Worm (Caenorhabditis elegans) whole organism, late embryonic: ENCODE measurements around the gene fbxa-37.

Source experiments
- C08G9.2 ChIP-seq: sonication (generic microtip); optimal IDR thresholded peaks from 2 replicates; lab custom pipeline; 2016; ENCODE audit warnings: mild to moderate bottlenecking, missing genetic modification characterization, moderate library complexity, missing compliant biosample characterization
- F13H6.1 ChIP-seq: sonication (generic microtip); optimal IDR thresholded peaks from 2 replicates; lab custom pipeline; 2016; ENCODE audit warnings: missing genetic modification characterization, missing compliant biosample characterization
- K02D7.2 ChIP-seq: sonication (generic microtip); optimal IDR thresholded peaks from 2 replicates; lab custom pipeline; 2017; ENCODE audit warnings: mild to moderate bottlenecking, missing genetic modification characterization, missing compliant biosample characterization
- T23F11.4 ChIP-seq: fragments of 200-800 bp; sonication (Bioruptor generic); optimal IDR thresholded peaks from 2 replicates; lab custom pipeline; 2018; ENCODE audit warnings: mild to moderate bottlenecking, missing genetic modification characterization, missing compliant biosample characterization
- Y22D7AL.16 ChIP-seq: sonication (generic microtip); optimal IDR thresholded peaks from 2 replicates; lab custom pipeline; 2016; ENCODE audit warnings: missing genetic modification characterization, missing compliant biosample characterization
- ama-1 ChIP-seq: fragments of 150-350 bp; optimal IDR thresholded peaks from 2 replicates; lab custom pipeline; 2014
- ceh-18 ChIP-seq: sonication (generic microtip); optimal IDR thresholded peaks from 2 replicates; lab custom pipeline; 2016; ENCODE audit warnings: missing genetic modification characterization, missing compliant biosample characterization
- ceh-2 ChIP-seq: sonication (generic microtip); optimal IDR thresholded peaks from 2 replicates; lab custom pipeline; 2016; ENCODE audit warnings: missing genotype, missing genetic modification characterization, missing compliant biosample characterization
- ceh-34 ChIP-seq: sonication (generic microtip); optimal IDR thresholded peaks from 2 replicates; lab custom pipeline; 2016; ENCODE audit warnings: mild to moderate bottlenecking, missing genetic modification characterization, missing compliant biosample characterization
- ceh-48 ChIP-seq: sonication (generic microtip); optimal IDR thresholded peaks from 2 replicates; lab custom pipeline; 2016; ENCODE audit warnings: missing genetic modification characterization, inconsistent platforms, missing compliant biosample characterization
- che-1 ChIP-seq: sonication (generic microtip); optimal IDR thresholded peaks from 2 replicates; lab custom pipeline; 2016; ENCODE audit warnings: mild to moderate bottlenecking, missing genetic modification characterization, missing compliant biosample characterization
- dmd-4 ChIP-seq: sonication (generic microtip); optimal IDR thresholded peaks from 2 replicates; lab custom pipeline; 2016; ENCODE audit warnings: borderline replicate concordance, missing genetic modification characterization, missing compliant biosample characterization
- elt-2 ChIP-seq: sonication (generic microtip); optimal IDR thresholded peaks from 2 replicates; lab custom pipeline; 2016; ENCODE audit warnings: missing genetic modification reagents, missing genetic modification characterization, missing compliant biosample characterization
- fax-1 ChIP-seq: sonication (generic microtip); optimal IDR thresholded peaks from 2 replicates; lab custom pipeline; 2016; ENCODE audit warnings: missing genotype, missing genetic modification characterization, missing compliant biosample characterization
- fkh-10 ChIP-seq: fragments of 150-350 bp; optimal IDR thresholded peaks from 2 replicates; lab custom pipeline; 2014; ENCODE audit warnings: missing biosample characterization, missing genetic modification reagents, missing genetic modification characterization
- fkh-6 ChIP-seq: sonication (generic microtip); optimal IDR thresholded peaks from 2 replicates; lab custom pipeline; 2016; ENCODE audit warnings: missing genetic modification characterization, missing compliant biosample characterization
- hlh-13 ChIP-seq: fragments of 200-800 bp; sonication (Bioruptor generic); optimal IDR thresholded peaks from 2 replicates; lab custom pipeline; 2018; ENCODE audit warnings: mild to moderate bottlenecking, missing genetic modification characterization, missing compliant biosample characterization
- lin-11 ChIP-seq: fragments of 200-800 bp; sonication (Bioruptor generic); optimal IDR thresholded peaks from 2 replicates; lab custom pipeline; 2018; ENCODE audit warnings: mild to moderate bottlenecking, missing genetic modification characterization, missing compliant biosample characterization
- nfya-1 ChIP-seq: sonication (generic microtip); optimal IDR thresholded peaks from 2 replicates; lab custom pipeline; 2017; ENCODE audit warnings: missing genetic modification characterization, mild to moderate bottlenecking, missing compliant biosample characterization, antibody characterized with exemption, moderate library complexity
- nhr-232 ChIP-seq: sonication (generic microtip); optimal IDR thresholded peaks from 2 replicates; lab custom pipeline; 2016; ENCODE audit warnings: missing genetic modification characterization, missing compliant biosample characterization
- odd-2 ChIP-seq: sonication (generic microtip); optimal IDR thresholded peaks from 2 replicates; lab custom pipeline; 2017; ENCODE audit warnings: antibody characterized with exemption, mild to moderate bottlenecking, missing genetic modification characterization, missing compliant biosample characterization
- pros-1 ChIP-seq: fragments of 150-350 bp; optimal IDR thresholded peaks from 2 replicates; lab custom pipeline; 2014; ENCODE audit warnings: missing biosample characterization, missing genetic modification reagents, missing genetic modification characterization
- rnt-1 ChIP-seq: sonication (generic microtip); optimal IDR thresholded peaks from 2 replicates; lab custom pipeline; 2016; ENCODE audit warnings: missing genetic modification characterization, missing compliant biosample characterization
- sdc-2 ChIP-seq: sonication (generic microtip); optimal IDR thresholded peaks from 2 replicates; lab custom pipeline; 2016; ENCODE audit warnings: missing genotype, missing genetic modification characterization, missing compliant biosample characterization
- sox-2 ChIP-seq: fragments of 200-800 bp; sonication (Bioruptor generic); IDR thresholded peaks from 2 replicates; pipeline ENCODE4 v1.3.6; 2022; ENCODE audit warnings: missing genetic modification reagents, missing genetic modification characterization, missing compliant biosample characterization
- sox-4 ChIP-seq: sonication (generic microtip); optimal IDR thresholded peaks from 2 replicates; lab custom pipeline; 2017; ENCODE audit warnings: mild to moderate bottlenecking, missing genetic modification characterization, inconsistent platforms, missing compliant biosample characterization
- syd-9 ChIP-seq: sonication (generic microtip); optimal IDR thresholded peaks from 2 replicates; lab custom pipeline; 2016; ENCODE audit warnings: mild to moderate bottlenecking, missing genetic modification characterization, moderate library complexity, missing compliant biosample characterization
- tbx-7 ChIP-seq: sonication (generic microtip); optimal IDR thresholded peaks from 2 replicates; lab custom pipeline; 2016; ENCODE audit warnings: missing genotype, missing genetic modification characterization, missing compliant biosample characterization
- ttx-3 ChIP-seq: sonication (generic microtip); optimal IDR thresholded peaks from 2 replicates; lab custom pipeline; 2016; ENCODE audit warnings: missing genetic modification reagents, missing genetic modification characterization, missing compliant biosample characterization
- unc-3 ChIP-seq, 2 experiments: fragments of 200-800 bp in 1 of 2; sonication (Bioruptor generic) in 1 of 2; sonication (generic microtip) in 1 of 2; conservative IDR thresholded peaks in 1 of 2; optimal IDR thresholded peaks in 1 of 2; 2 replicates each; pipeline versions ENCODE4 v1.3.6 to Lab custom; 2016 to 2022; ENCODE audit warnings: missing compliant biosample characterization in 2 of 2, missing genetic modification characterization in 2 of 2, missing genetic modification reagents in 1 of 2
- unc-55 ChIP-seq: sonication (generic microtip); optimal IDR thresholded peaks from 2 replicates; lab custom pipeline; 2017; ENCODE audit warnings: missing biosample characterization, missing genetic modification reagents, missing genetic modification characterization
- unc-86 ChIP-seq: sonication (generic microtip); optimal IDR thresholded peaks from 2 replicates; lab custom pipeline; 2016; ENCODE audit warnings: missing genetic modification characterization, missing compliant biosample characterization
- zip-5 ChIP-seq: sonication (generic microtip); optimal IDR thresholded peaks from 2 replicates; lab custom pipeline; 2016; ENCODE audit warnings: missing genetic modification characterization, missing compliant biosample characterization
- ztf-16 ChIP-seq: sonication (generic microtip); optimal IDR thresholded peaks from 2 replicates; lab custom pipeline; 2017; ENCODE audit warnings: missing genetic modification characterization, missing compliant biosample characterization

Gene fbxa-37

ce11 chrIII:1284584-1285046 lies at the start of gene fbxa-37:
TSS of gene fbxa-37 (plus strand) at chrIII:1284996.
- no peak for TF ChIP-seq fkh-6 (tag; lab: Kevin White, UChicago)
- no peak for TF ChIP-seq ceh-2 (tag; lab: Kevin White, UChicago)
- no peak for TF ChIP-seq fkh-10 (GFP tag; lab: Kevin White, UChicago)
- TF ChIP-seq ceh-34 (tag; lab: Kevin White, UChicago) = no peak
- no peak for TF ChIP-seq F13H6.1 (tag; lab: Kevin White, UChicago)
- no peak for TF ChIP-seq sox-2 (GFP tag; lab: Robert Waterston, UW)
- TF ChIP-seq odd-2 (tag; lab: Kevin White, UChicago) = no peak
- TF ChIP-seq lin-11 (tag; lab: Kevin White, UChicago) = no peak
- no peak for TF ChIP-seq tbx-7 (tag; lab: Kevin White, UChicago)
- TF ChIP-seq hlh-13 (GFP tag; lab: Kevin White, UChicago) = no peak

ce11 chrIII:1238704-1239103 lies 46.1 kb upstream of the fbxa-37 start, which contains the start of gene fbxa-61:
TSS of gene fbxa-61 (plus strand) at chrIII:1239048.
- TF ChIP-seq rnt-1 (tag; lab: Kevin White, UChicago) = peak; percentile 18
- TF ChIP-seq Y22D7AL.16 (tag; lab: Kevin White, UChicago) = no peak
- TF ChIP-seq K02D7.2 (tag; lab: Kevin White, UChicago) = no peak
- no peak for TF ChIP-seq unc-3 (GFP tag; conservative IDR thresholded peaks at IDR 0.05; lab: Robert Waterston, UW)
- no peak for TF ChIP-seq unc-3 (tag; optimal IDR thresholded peaks at IDR 0.05; lab: Kevin White, UChicago)
- no peak for TF ChIP-seq dmd-4 (tag; lab: Kevin White, UChicago)
- TF ChIP-seq, all 69 proteins: peak for 1

ce11 chrIII:1243199-1243598 lies 41.6 kb upstream of the fbxa-37 start, which contains the start of gene fbxa-63:
TSS of gene fbxa-63 (plus strand) at chrIII:1243508.
- TF ChIP-seq ceh-18 (tag; lab: Kevin White, UChicago) (no peak), nfya-1 (peak; percentile 30)

ce11 chrIII:1248335-1248734 lies 36.5 kb upstream of the fbxa-37 start:
- TF ChIP-seq fax-1 (tag; lab: Kevin White, UChicago) (no peak), nhr-232 (tag; lab: Kevin White, UChicago) (no peak), unc-86 (tag; lab: Kevin White, UChicago) (no peak), hlh-13 (GFP tag; lab: Kevin White, UChicago) (no peak), pros-1 (tag; lab: Kevin White, UChicago) (no peak), sox-2 (GFP tag; lab: Robert Waterston, UW) (no peak), ama-1 (lab: Kevin White, UChicago) (no peak), K02D7.2 (tag; lab: Kevin White, UChicago) (no peak), ceh-34 (tag; lab: Kevin White, UChicago) (no peak), syd-9 (tag; lab: Kevin White, UChicago) (no peak), elt-2 (tag; lab: Kevin White, UChicago) (no peak), zip-5 (tag; lab: Kevin White, UChicago) (no peak), sdc-2 (tag; lab: Kevin White, UChicago) (no peak), unc-55 (GFP tag; lab: Kevin White, UChicago) (no peak), ttx-3 (tag; lab: Kevin White, UChicago) (no peak), che-1 (tag; lab: Kevin White, UChicago) (no peak), T23F11.4 (no peak), ceh-48 (tag; lab: Kevin White, UChicago) (no peak), sox-4 (tag; lab: Kevin White, UChicago) (no peak), ztf-16 (no peak)

- TF ChIP-seq C08G9.2 (tag; lab: Kevin White, UChicago) = no peak
Observed at ce11 chrIII:1249111-1249583, 35.6 kb upstream of the fbxa-37 start, which contains the start of the genes fbxa-76 and fbxa-77. TSS of gene fbxa-76 (minus strand) at chrIII:1249161. TSS of gene fbxa-77 (plus strand) at chrIII:1249475.
